Worm (Caenorhabditis elegans) whole organism, L3 larva: Measurements from ENCODE around the gene nra-1.
A peak's percentile ranks its signal among the peaks of the same experiment; 100 is the strongest.

ENCODE experiments used
- ama-1 ChIP-seq: fragments of 150-350 bp; optimal IDR thresholded peaks from 2 replicates; lab custom pipeline; 2018
- ceh-28 ChIP-seq: fragments of 150-350 bp; optimal IDR thresholded peaks from 2 replicates; lab custom pipeline; 2014; ENCODE audit warnings: missing biosample characterization, missing genetic modification reagents, missing genetic modification characterization
- ceh-82 ChIP-seq: fragments of 150-350 bp; optimal IDR thresholded peaks from 2 replicates; lab custom pipeline; 2014; ENCODE audit warnings: missing biosample characterization, missing genetic modification characterization
- daf-12 ChIP-seq: fragments of 150-350 bp; optimal IDR thresholded peaks from 2 replicates; lab custom pipeline; 2014; ENCODE audit warnings: missing biosample characterization, missing genetic modification reagents, missing genetic modification characterization
- fkh-10 ChIP-seq: sonication (generic microtip); optimal IDR thresholded peaks from 2 replicates; lab custom pipeline; 2017; ENCODE audit warnings: missing biosample characterization, missing genetic modification reagents, missing genetic modification characterization
- hmg-11 ChIP-seq: sonication (generic microtip); optimal IDR thresholded peaks from 2 replicates; lab custom pipeline; 2016; ENCODE audit warnings: missing genetic modification characterization, missing compliant biosample characterization
- lin-15B ChIP-seq: fragments of 150-350 bp; optimal IDR thresholded peaks from 2 replicates; lab custom pipeline; 2014; ENCODE audit warnings: missing biosample characterization, missing genetic modification characterization
- pha-4 ChIP-seq: fragments of 150-350 bp; optimal IDR thresholded peaks from 2 replicates; lab custom pipeline; 2014; ENCODE audit warnings: missing biosample characterization, missing genetic modification reagents, missing genetic modification characterization
- pqm-1 ChIP-seq: fragments of 150-350 bp; optimal IDR thresholded peaks from 2 replicates; lab custom pipeline; 2017; ENCODE audit warnings: missing biosample characterization, missing genetic modification characterization, inconsistent platforms
- ztf-4 ChIP-seq: fragments of 150-350 bp; optimal IDR thresholded peaks from 2 replicates; lab custom pipeline; 2014; ENCODE audit warnings: missing biosample characterization, missing genetic modification characterization

DNA sequence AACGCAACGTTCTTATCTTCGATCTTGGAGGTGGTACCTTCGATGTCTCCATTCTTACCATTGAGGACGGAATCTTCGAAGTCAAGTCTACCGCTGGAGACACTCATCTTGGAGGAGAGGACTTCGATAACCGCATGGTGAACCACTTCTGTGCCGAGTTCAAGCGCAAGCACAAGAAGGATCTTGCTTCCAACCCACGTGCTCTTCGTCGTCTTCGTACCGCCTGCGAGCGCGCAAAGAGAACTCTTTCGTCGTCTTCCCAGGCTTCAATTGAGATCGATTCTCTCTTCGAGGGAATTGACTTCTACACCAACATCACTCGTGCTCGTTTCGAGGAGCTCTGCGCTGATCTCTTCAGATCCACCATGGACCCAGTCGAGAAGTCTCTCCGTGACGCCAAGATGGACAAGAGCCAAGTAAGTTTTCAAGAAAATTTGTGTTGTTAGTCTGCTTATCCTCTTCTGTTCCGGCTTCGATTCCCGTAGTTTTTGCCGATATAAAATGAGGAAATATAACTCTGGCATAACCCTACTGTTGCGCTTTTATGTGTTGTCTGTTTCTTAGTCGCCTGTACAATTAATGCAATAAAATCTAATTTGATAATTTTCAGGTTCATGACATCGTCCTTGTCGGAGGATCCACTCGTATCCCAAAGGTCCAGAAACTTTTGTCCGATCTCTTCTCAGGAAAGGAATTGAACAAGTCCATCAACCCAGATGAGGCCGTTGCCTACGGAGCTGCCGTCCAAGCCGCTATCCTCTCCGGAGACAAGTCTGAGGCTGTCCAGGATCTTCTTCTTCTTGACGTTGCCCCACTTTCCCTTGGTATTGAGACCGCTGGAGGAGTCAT, 4.2 kb downstream of the nra-1 start:
- TF ChIP-seq hmg-11 (tag; lab: Kevin White, UChicago) (no peak), ama-1 (lab: Kevin White, UChicago) (peak; percentile 26), ceh-28 (tag; lab: Kevin White, UChicago) (no peak), ceh-82 (tag; lab: Kevin White, UChicago) (no peak), lin-15B (tag; lab: Kevin White, UChicago) (no peak), ztf-4 (no peak), pha-4 (no peak), pqm-1 (tag; lab: Kevin White, UChicago) (no peak), daf-12 (no peak), fkh-10 (GFP tag; lab: Kevin White, UChicago) (no peak)
